Fruit fly (Drosophila melanogaster): ENCODE measurements around the gene CG7299.

Gene CG7299

dm6 chr2L:10684309-10684708 is at the start of gene CG7299:
TSS of gene CG7299 (minus strand) at chr2L:10684409.
- TF ChIP-seq Myc (optimal IDR thresholded peaks at IDR 0.05) (no peak), insv (optimal IDR thresholded peaks at IDR 0.05) (no peak)

dm6 chr2L:10732343-10732808 is 48.2 kb upstream of the CG7299 start, which contains the start of the genes EMC3 and Dpy-30L1:
TSS of gene EMC3 (minus strand) at chr2L:10732423.
TSS of gene Dpy-30L1 (plus strand) at chr2L:10732653.
- TF ChIP-seq Sin3A (optimal IDR thresholded peaks at IDR 0.05), result no peak
- no peak for TF ChIP-seq psq (optimal IDR thresholded peaks at IDR 0.05)
- TF ChIP-seq h (optimal IDR thresholded peaks at IDR 0.05), result no peak
- no peak for TF ChIP-seq Myc (optimal IDR thresholded peaks at IDR 0.05)
- no peak for TF ChIP-seq ttk (optimal IDR thresholded peaks at IDR 0.05)
- TF ChIP-seq insv (optimal IDR thresholded peaks at IDR 0.05), result no peak

dm6 chr2L:10729955-10730354 is 45.7 kb upstream of the CG7299 start, which contains the start of gene CG17118:
TSS of gene CG17118 (plus strand) at chr2L:10730255.
- TF ChIP-seq insv (optimal IDR thresholded peaks at IDR 0.05) (no peak), Sin3A (optimal IDR thresholded peaks at IDR 0.05) (no peak), h (optimal IDR thresholded peaks at IDR 0.05) (no peak), ttk (optimal IDR thresholded peaks at IDR 0.05) (no peak), psq (optimal IDR thresholded peaks at IDR 0.05) (no peak), Myc (optimal IDR thresholded peaks at IDR 0.05) (no peak)

- no peak for TF ChIP-seq psq (optimal IDR thresholded peaks at IDR 0.05)
Measured at dm6 chr2L:10728751-10729150, 44.5 kb upstream of the CG7299 start, which contains the start of gene CG6443. TSS of gene CG6443 (plus strand) at chr2L:10728978.

- TF ChIP-seq Sin3A (optimal IDR thresholded peaks at IDR 0.05) (no peak), psq (optimal IDR thresholded peaks at IDR 0.05) (no peak), insv (optimal IDR thresholded peaks at IDR 0.05) (no peak), ttk (optimal IDR thresholded peaks at IDR 0.05) (no peak), Myc (optimal IDR thresholded peaks at IDR 0.05) (no peak), h (optimal IDR thresholded peaks at IDR 0.05) (no peak)
Measured at dm6 chr2L:10723903-10724302, 39.7 kb upstream of the CG7299 start, which contains the start of gene CG6431. TSS of gene CG6431 (plus strand) at chr2L:10724203.

dm6 chr2L:10721535-10721934 is 37.3 kb upstream of the CG7299 start:
- no peak for TF ChIP-seq ttk (optimal IDR thresholded peaks at IDR 0.05)
- TF ChIP-seq h (optimal IDR thresholded peaks at IDR 0.05), result no peak
- TF ChIP-seq psq (optimal IDR thresholded peaks at IDR 0.05), result no peak
- no peak for TF ChIP-seq insv (optimal IDR thresholded peaks at IDR 0.05)
- no peak for TF ChIP-seq Sin3A (optimal IDR thresholded peaks at IDR 0.05)
- no peak for TF ChIP-seq Myc (optimal IDR thresholded peaks at IDR 0.05)

- TF ChIP-seq Myc (optimal IDR thresholded peaks at IDR 0.05) (no peak), h (optimal IDR thresholded peaks at IDR 0.05) (no peak), psq (optimal IDR thresholded peaks at IDR 0.05) (no peak), insv (optimal IDR thresholded peaks at IDR 0.05) (no peak), ttk (optimal IDR thresholded peaks at IDR 0.05) (no peak), Sin3A (optimal IDR thresholded peaks at IDR 0.05) (no peak)
Measured at dm6 chr2L:10711221-10711620, 27.0 kb upstream of the CG7299 start.

dm6 chr2L:10709353-10709752 is 25.1 kb upstream of the CG7299 start, which contains the start of gene Lip2:
TSS of gene Lip2 (minus strand) at chr2L:10709453.
- TF ChIP-seq psq (optimal IDR thresholded peaks at IDR 0.05) (no peak), insv (optimal IDR thresholded peaks at IDR 0.05) (no peak), Myc (optimal IDR thresholded peaks at IDR 0.05) (no peak), ttk (optimal IDR thresholded peaks at IDR 0.05) (no peak), h (optimal IDR thresholded peaks at IDR 0.05) (no peak), Sin3A (optimal IDR thresholded peaks at IDR 0.05) (no peak)

dm6 chr2L:10708089-10708488 is 23.9 kb upstream of the CG7299 start:
- TF ChIP-seq ttk (optimal IDR thresholded peaks at IDR 0.05), result no peak
- no peak for TF ChIP-seq insv (optimal IDR thresholded peaks at IDR 0.05)
- TF ChIP-seq Myc (optimal IDR thresholded peaks at IDR 0.05), result no peak
- TF ChIP-seq Sin3A (optimal IDR thresholded peaks at IDR 0.05), result no peak

dm6 chr2L:10706267-10706666 is 22.1 kb upstream of the CG7299 start:
- TF ChIP-seq ttk (optimal IDR thresholded peaks at IDR 0.05) (no peak), Sin3A (optimal IDR thresholded peaks at IDR 0.05) (no peak), h (optimal IDR thresholded peaks at IDR 0.05) (no peak), insv (optimal IDR thresholded peaks at IDR 0.05) (no peak), psq (optimal IDR thresholded peaks at IDR 0.05) (no peak), Myc (optimal IDR thresholded peaks at IDR 0.05) (no peak)

dm6 chr2L:10704425-10704824 is 20.2 kb upstream of the CG7299 start:
- TF ChIP-seq h (optimal IDR thresholded peaks at IDR 0.05) (no peak), Sin3A (optimal IDR thresholded peaks at IDR 0.05) (no peak), ttk (optimal IDR thresholded peaks at IDR 0.05) (no peak), insv (optimal IDR thresholded peaks at IDR 0.05) (no peak), Myc (optimal IDR thresholded peaks at IDR 0.05) (no peak), psq (optimal IDR thresholded peaks at IDR 0.05) (no peak)

- TF ChIP-seq Sin3A (optimal IDR thresholded peaks at IDR 0.05) (no peak), ttk (optimal IDR thresholded peaks at IDR 0.05) (no peak), psq (optimal IDR thresholded peaks at IDR 0.05) (no peak), Myc (optimal IDR thresholded peaks at IDR 0.05) (no peak), insv (optimal IDR thresholded peaks at IDR 0.05) (no peak), h (optimal IDR thresholded peaks at IDR 0.05) (no peak)
Measured at dm6 chr2L:10703281-10703680, 19.1 kb upstream of the CG7299 start, which contains the start of gene CG6415. TSS of gene CG6415 (plus strand) at chr2L:10703621.

dm6 chr2L:10701499-10702062 is 17.4 kb upstream of the CG7299 start, which contains the start of gene Lip1:
TSS of gene Lip1 (minus strand) at chr2L:10701544.
- TF ChIP-seq psq (optimal IDR thresholded peaks at IDR 0.05) (no peak), h (optimal IDR thresholded peaks at IDR 0.05) (no peak), insv (optimal IDR thresholded peaks at IDR 0.05) (no peak), Sin3A (optimal IDR thresholded peaks at IDR 0.05) (no peak), Myc (optimal IDR thresholded peaks at IDR 0.05) (no peak), ttk (optimal IDR thresholded peaks at IDR 0.05) (no peak)
